Worm (Caenorhabditis elegans) whole organism, L3 larva: ENCODE results near the gene srg-31.

Experiments used
- fos-1 ChIP-seq: fragments of 150-350 bp; optimal IDR thresholded peaks from 2 replicates; lab custom pipeline; 2014; ENCODE audit warnings: missing biosample characterization, missing genetic modification characterization
- nhr-12 ChIP-seq: fragments of 150-350 bp; optimal IDR thresholded peaks from 2 replicates; lab custom pipeline; 2014; ENCODE audit warnings: missing biosample characterization, missing genetic modification characterization
- zag-1 ChIP-seq: fragments of 150-350 bp; optimal IDR thresholded peaks from 2 replicates; lab custom pipeline; 2014; ENCODE audit warnings: missing biosample characterization, missing genetic modification characterization

DNA sequence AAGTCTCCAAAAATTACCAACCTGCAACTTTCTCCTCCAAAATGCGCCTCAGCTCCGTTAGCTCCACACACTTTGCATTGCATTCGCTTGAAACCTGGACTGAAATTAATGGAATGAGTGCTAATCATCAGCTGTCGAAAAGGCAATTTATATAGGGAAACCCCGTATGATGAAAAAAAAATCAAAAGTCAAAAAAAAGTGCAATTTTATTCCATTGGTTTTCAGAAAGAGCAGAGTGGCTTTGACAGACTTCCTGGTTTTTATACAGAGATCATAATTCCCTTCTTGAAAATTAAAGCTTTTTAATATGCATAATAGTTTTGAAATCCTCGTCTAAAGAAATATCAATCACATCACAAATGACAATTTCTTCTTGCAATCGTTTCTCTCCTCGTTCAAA lies 34.0 kb upstream of the srg-31 start, which contains the start of gene nhr-139:
- TF ChIP-seq nhr-12 (tag; lab: Kevin White, UChicago) (no peak), zag-1 (tag; lab: Kevin White, UChicago) (no peak), fos-1 (tag; lab: Kevin White, UChicago) (no peak)
